Fruit fly (Drosophila melanogaster) S2 (cell line): ENCODE data around the gene CanA-14F.

Source experiments
- CG8478 ChIP-seq: fragments of >200 bp; optimal IDR thresholded peaks from 2 replicates; lab custom pipeline; 2018
- CTCF ChIP-seq, 2 experiments: fragments of >200 bp; optimal IDR thresholded peaks; 2 replicates each; lab custom pipeline; 2018

DNA sequence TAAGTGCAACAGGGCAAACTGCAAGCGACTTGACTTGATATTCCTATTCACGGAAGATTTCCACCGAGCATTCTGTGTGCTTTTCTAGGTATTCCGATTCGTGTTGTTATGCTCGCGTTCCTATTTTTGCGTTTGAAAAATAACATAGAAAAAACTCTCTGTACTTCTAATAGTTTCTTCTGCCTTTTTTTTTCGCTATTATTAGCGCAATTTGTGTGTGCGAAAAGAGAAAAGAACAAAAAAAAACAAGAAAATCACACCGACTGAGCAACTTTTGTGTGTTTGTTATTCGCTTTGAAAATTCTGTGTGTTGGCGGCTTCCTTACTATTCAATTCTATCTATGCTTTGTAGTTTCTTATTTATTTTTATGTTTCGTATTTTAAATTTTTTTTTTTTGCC, 3.2 kb downstream of the CanA-14F start:
- no peak for TF ChIP-seq CG8478 (lab: Kevin White, UChicago)
- TF ChIP-seq CTCF (optimal IDR thresholded peaks at IDR 0.05; lab: Kevin White, UChicago) = no peak
